Fruit fly (Drosophila melanogaster) whole organism, embryonic: ENCODE data around the gene CG9837.

Experiments used
- Asciz ChIP-seq: fragments of 200-800 bp; sonication (Bioruptor generic); optimal IDR thresholded peaks from 2 replicates; lab custom pipeline; 2017; ENCODE audit warnings: missing biosample characterization, mild to moderate bottlenecking, missing genetic modification characterization, missing genetic modification reagents
- Atf3 ChIP-seq: fragments of 200-800 bp; sonication (Bioruptor generic); optimal IDR thresholded peaks from 3 replicates; lab custom pipeline; 2016; ENCODE audit warnings: missing biosample characterization, missing genetic modification characterization
- Awh ChIP-seq: fragments of 200-800 bp; sonication (Bioruptor generic); IDR thresholded peaks from 2 replicates; pipeline ENCODE4, ENCODE4 v1.3.6; 2022; ENCODE audit warnings: missing biosample characterization, missing genetic modification characterization
- CG10147 ChIP-seq: fragments of 200-800 bp; sonication (Bioruptor generic); optimal IDR thresholded peaks from 2 replicates; lab custom pipeline; 2019; ENCODE audit warnings: missing biosample characterization, mild to moderate bottlenecking, missing genetic modification characterization, moderate library complexity
- CG10209 ChIP-seq: fragments of 200-800 bp; sonication (Bioruptor generic); optimal IDR thresholded peaks from 3 replicates; lab custom pipeline; 2017; ENCODE audit warnings: missing biosample characterization, mild to moderate bottlenecking, missing genetic modification characterization, missing genetic modification reagents
- CG10654 ChIP-seq: fragments of 200-800 bp; sonication (Bioruptor generic); optimal IDR thresholded peaks from 2 replicates; lab custom pipeline; 2016; ENCODE audit warnings: missing biosample characterization, missing genetic modification characterization
- CG12155 ChIP-seq: fragments of 200-800 bp; sonication (Bioruptor generic); optimal IDR thresholded peaks from 3 replicates; lab custom pipeline; 2016; ENCODE audit warnings: missing biosample characterization, missing genetic modification characterization
- CG13287 ChIP-seq: fragments of 200-800 bp; sonication (Bioruptor generic); IDR thresholded peaks from 2 replicates; pipeline ENCODE4 v1.3.6; 2022; ENCODE audit warnings: missing biosample characterization, missing genetic modification characterization; ENCODE audit not compliant: partially characterized antibody
- CG14860 ChIP-seq: fragments of 200-800 bp; sonication (Bioruptor generic); IDR thresholded peaks from 3 replicates; pipeline ENCODE4 v1.3.6; 2022; ENCODE audit warnings: missing biosample characterization, missing genetic modification characterization; ENCODE audit not compliant: partially characterized antibody
- CG18599 ChIP-seq: fragments of 200-800 bp; sonication (Bioruptor generic); optimal IDR thresholded peaks from 3 replicates; lab custom pipeline; 2017; ENCODE audit warnings: missing biosample characterization, missing genetic modification characterization, mild to moderate bottlenecking, moderate library complexity, missing genetic modification reagents
- CG2116 ChIP-seq: fragments of 200-800 bp; sonication (Bioruptor generic); optimal IDR thresholded peaks from 3 replicates; lab custom pipeline; 2018; ENCODE audit warnings: missing biosample characterization, mild to moderate bottlenecking, missing genetic modification characterization
- CG2120 ChIP-seq: fragments of 200-800 bp; sonication (Bioruptor generic); optimal IDR thresholded peaks from 3 replicates; lab custom pipeline; 2016; ENCODE audit warnings: missing biosample characterization, missing genetic modification characterization
- CG32767 ChIP-seq: fragments of 200-800 bp; sonication (Bioruptor generic); IDR thresholded peaks from 2 replicates; pipeline ENCODE4 v1.3.6; 2022; ENCODE audit warnings: missing biosample characterization, missing genetic modification characterization
- CG34224 ChIP-seq: fragments of 200-800 bp; sonication (Bioruptor generic); IDR thresholded peaks from 3 replicates; pipeline ENCODE4 v1.3.6; 2022; ENCODE audit warnings: missing biosample characterization, missing genetic modification characterization; ENCODE audit not compliant: partially characterized antibody
- CG34376 ChIP-seq: fragments of 200-800 bp; sonication (Bioruptor generic); optimal IDR thresholded peaks from 2 replicates; lab custom pipeline; 2018; ENCODE audit warnings: missing biosample characterization, mild to moderate bottlenecking, missing genetic modification characterization
- CG42726 ChIP-seq: fragments of 200-800 bp; sonication (Bioruptor generic); IDR thresholded peaks from 2 replicates; pipeline ENCODE4 v1.3.6; 2022; ENCODE audit warnings: missing biosample characterization, missing genetic modification characterization; ENCODE audit not compliant: partially characterized antibody
- CG7839 ChIP-seq: fragments of 200-800 bp; sonication (Bioruptor generic); optimal IDR thresholded peaks from 3 replicates; lab custom pipeline; 2018; ENCODE audit warnings: missing biosample characterization, mild to moderate bottlenecking, missing genetic modification characterization, moderate library complexity
- CG8478 ChIP-seq: fragments of >200 bp; optimal IDR thresholded peaks from 2 replicates; lab custom pipeline; 2018
- CG9727 ChIP-seq: fragments of 200-800 bp; sonication (Bioruptor generic); optimal IDR thresholded peaks from 3 replicates; lab custom pipeline; 2017; ENCODE audit warnings: missing biosample characterization, mild to moderate bottlenecking, missing genetic modification characterization
- CTCF ChIP-seq: fragments of 200-800 bp; sonication (Bioruptor generic); optimal IDR thresholded peaks from 2 replicates; lab custom pipeline; 2017; ENCODE audit warnings: missing biosample characterization, mild to moderate bottlenecking, missing genetic modification characterization, moderate library complexity
- Dip3 ChIP-seq: fragments of 200-800 bp; sonication (Bioruptor generic); optimal IDR thresholded peaks from 3 replicates; lab custom pipeline; 2016; ENCODE audit warnings: missing biosample characterization, missing genetic modification characterization
- E2f2 ChIP-seq: fragments of 200-800 bp; sonication (Bioruptor generic); IDR thresholded peaks from 2 replicates; pipeline ENCODE4 v1.3.6; 2022; ENCODE audit warnings: missing biosample characterization, missing genetic modification characterization
- HmgD ChIP-seq: fragments of 200-800 bp; sonication (Bioruptor generic); optimal IDR thresholded peaks from 3 replicates; lab custom pipeline; 2016; ENCODE audit warnings: missing biosample characterization, missing genetic modification characterization
- Mad ChIP-seq: fragments of 200-800 bp; sonication (Bioruptor generic); optimal IDR thresholded peaks from 2 replicates; lab custom pipeline; 2016; ENCODE audit warnings: missing biosample characterization, missing genetic modification characterization
- Mes4 ChIP-seq: fragments of 200-800 bp; sonication (Bioruptor generic); optimal IDR thresholded peaks from 2 replicates; lab custom pipeline; 2016; ENCODE audit warnings: missing biosample characterization, missing genetic modification characterization
- NC2β ChIP-seq: fragments of 200-800 bp; sonication (Bioruptor generic); optimal IDR thresholded peaks from 2 replicates; lab custom pipeline; 2016; ENCODE audit warnings: missing biosample characterization, missing genetic modification characterization
- PHDP ChIP-seq: fragments of 200-800 bp; sonication (Bioruptor generic); optimal IDR thresholded peaks from 3 replicates; lab custom pipeline; 2018; ENCODE audit warnings: missing biosample characterization, mild to moderate bottlenecking, missing genetic modification characterization, moderate library complexity
- Stat92E ChIP-seq, 3 experiments: fragments of >200 bp in 2 of 3; fragments of 200-800 bp in 1 of 3; sonication (Bioruptor generic) in 1 of 3; optimal IDR thresholded peaks; 2 replicates each; lab custom pipeline; 2017 to 2019; ENCODE audit warnings: missing biosample characterization in 3 of 3, missing genetic modification characterization in 3 of 3, mild to moderate bottlenecking in 1 of 3, moderate library complexity in 1 of 3
- YL-1 ChIP-seq: fragments of 200-800 bp; sonication (Bioruptor generic); optimal IDR thresholded peaks from 3 replicates; lab custom pipeline; 2017; ENCODE audit warnings: missing biosample characterization, mild to moderate bottlenecking, missing genetic modification characterization
- ash1 ChIP-seq: fragments of 200-800 bp; sonication (Bioruptor generic); optimal IDR thresholded peaks from 2 replicates; lab custom pipeline; 2018; ENCODE audit warnings: missing biosample characterization, mild to moderate bottlenecking, missing genetic modification characterization
- bigmax ChIP-seq: fragments of 200-800 bp; sonication (Bioruptor generic); optimal IDR thresholded peaks from 2 replicates; lab custom pipeline; 2018; ENCODE audit warnings: missing biosample characterization, mild to moderate bottlenecking, missing genetic modification characterization
- bowl ChIP-seq: fragments of 200-800 bp; sonication (Bioruptor generic); IDR thresholded peaks from 2 replicates; pipeline ENCODE4 v1.3.6; 2022; ENCODE audit warnings: missing biosample characterization, missing genetic modification characterization
- bsh ChIP-seq, 2 experiments: fragments of 200-800 bp; sonication (Bioruptor generic); optimal IDR thresholded peaks; 2 replicates each; lab custom pipeline; 2017 to 2018; ENCODE audit warnings: mild to moderate bottlenecking in 2 of 2, missing biosample characterization in 2 of 2, missing genetic modification characterization in 2 of 2, moderate library complexity in 1 of 2
- cad ChIP-seq: fragments of >200 bp; optimal IDR thresholded peaks from 2 replicates; lab custom pipeline; 2017; ENCODE audit warnings: missing biosample characterization, missing genetic modification characterization
- chm ChIP-seq: fragments of 200-800 bp; sonication (Bioruptor generic); IDR thresholded peaks from 2 replicates; pipeline ENCODE4 v1.3.6; 2022; ENCODE audit warnings: missing biosample characterization, missing genetic modification characterization
- chn ChIP-seq: fragments of 200-800 bp; sonication (Bioruptor generic); optimal IDR thresholded peaks from 2 replicates; lab custom pipeline; 2016; ENCODE audit warnings: missing biosample characterization, missing genetic modification characterization
- corto ChIP-seq: fragments of 200-800 bp; sonication (Bioruptor generic); optimal IDR thresholded peaks from 2 replicates; lab custom pipeline; 2016; ENCODE audit warnings: missing biosample characterization, mild to moderate bottlenecking, missing genetic modification characterization, moderate library complexity
- crol ChIP-seq: fragments of 200-800 bp; sonication (Bioruptor generic); IDR thresholded peaks from 2 replicates; pipeline ENCODE4 v1.3.6; 2022; ENCODE audit warnings: missing biosample characterization, missing genetic modification characterization
- cwo ChIP-seq: fragments of 200-800 bp; sonication (Bioruptor generic); optimal IDR thresholded peaks from 3 replicates; lab custom pipeline; 2017; ENCODE audit warnings: missing biosample characterization, missing genetic modification characterization, mild to moderate bottlenecking, moderate library complexity, missing genetic modification reagents
- emc ChIP-seq: fragments of 200-800 bp; sonication (Bioruptor generic); optimal IDR thresholded peaks from 2 replicates; lab custom pipeline; 2016; ENCODE audit warnings: missing biosample characterization, missing genetic modification characterization
- gcm ChIP-seq: fragments of 200-800 bp; sonication (Bioruptor generic); optimal IDR thresholded peaks from 2 replicates; lab custom pipeline; 2019; ENCODE audit warnings: missing biosample characterization, mild to moderate bottlenecking, missing genetic modification characterization, moderate library complexity
- knrl ChIP-seq: fragments of 200-800 bp; sonication (Bioruptor generic); IDR thresholded peaks from 3 replicates; pipeline ENCODE4 v1.3.6; 2022; ENCODE audit warnings: missing biosample characterization, missing genetic modification characterization; ENCODE audit not compliant: partially characterized antibody
- lov ChIP-seq, 2 experiments: fragments of 200-800 bp in 1 of 2; fragments of >200 bp in 1 of 2; sonication (Bioruptor generic) in 1 of 2; IDR thresholded peaks in 1 of 2; optimal IDR thresholded peaks in 1 of 2; 2 replicates in 1 of 2; 3 replicates in 1 of 2; pipeline versions ENCODE4 v1.3.6 to Lab custom; 2017 to 2022; ENCODE audit warnings: missing biosample characterization in 1 of 2, missing genetic modification characterization in 1 of 2
- oc ChIP-seq: fragments of 200-800 bp; sonication (Bioruptor generic); optimal IDR thresholded peaks from 2 replicates; lab custom pipeline; 2018; ENCODE audit warnings: missing biosample characterization, mild to moderate bottlenecking, missing genetic modification characterization, moderate library complexity
- org-1 ChIP-seq: fragments of 200-800 bp; sonication (Bioruptor generic); optimal IDR thresholded peaks from 2 replicates; lab custom pipeline; 2017; ENCODE audit warnings: missing biosample characterization, missing genetic modification characterization
- repo ChIP-seq: fragments of 200-800 bp; sonication (Bioruptor generic); optimal IDR thresholded peaks from 2 replicates; lab custom pipeline; 2016; ENCODE audit warnings: missing biosample characterization, missing genetic modification characterization
- seq ChIP-seq: fragments of 200-800 bp; sonication (Bioruptor generic); IDR thresholded peaks from 2 replicates; pipeline ENCODE4 v1.3.6; 2022; ENCODE audit warnings: missing biosample characterization, missing genetic modification characterization
- sr ChIP-seq: fragments of 200-800 bp; sonication (Bioruptor generic); IDR thresholded peaks from 3 replicates; pipeline ENCODE4 v1.3.6; 2022; ENCODE audit warnings: missing biosample characterization, missing genetic modification characterization
- trh ChIP-seq: fragments of 200-800 bp; sonication (Bioruptor generic); optimal IDR thresholded peaks from 2 replicates; lab custom pipeline; 2016; ENCODE audit warnings: missing biosample characterization, missing genetic modification characterization
- zfh1 ChIP-seq: fragments of 200-800 bp; sonication (Bioruptor generic); IDR thresholded peaks from 3 replicates; pipeline ENCODE4 v1.3.6; 2022; ENCODE audit warnings: missing biosample characterization, missing genetic modification characterization

The CG9837 gene

dm6 chr3R:8814029-8814647 lies 759 bp upstream of the CG9837 start (continued):
- no peak; the same call in 1 of the 2 replicates for TF ChIP-seq CG42726 (GFP tag; lab: Robert Waterston, UW)
- TF ChIP-seq bigmax (GFP tag; lab: Kevin White, UChicago), result peak; percentile 20
- no peak for TF ChIP-seq CG2116 (GFP tag; lab: Kevin White, UChicago)
- TF ChIP-seq Asciz (GFP tag; lab: Kevin White, UChicago), result no peak
- TF ChIP-seq trh (GFP tag; lab: Kevin White, UChicago), result no peak
- no peak for TF ChIP-seq Dip3 (GFP tag; lab: Kevin White, UChicago)
- no peak for TF ChIP-seq CG7839
- no peak for TF ChIP-seq seq (GFP tag; lab: Robert Waterston, UW)
- TF ChIP-seq CG13287 (GFP tag; lab: Robert Waterston, UW), result no peak
- no peak for TF ChIP-seq lov (optimal IDR thresholded peaks at IDR 0.05; lab: Kevin White, UChicago)
- no peak for TF ChIP-seq lov (GFP tag; IDR thresholded peaks at IDR 0.05; lab: Robert Waterston, UW)
- peak; percentile 80 for TF ChIP-seq cwo (GFP tag; lab: Kevin White, UChicago)
- TF ChIP-seq PHDP, result no peak
- no peak for TF ChIP-seq YL-1 (GFP tag; lab: Kevin White, UChicago)
- no peak for TF ChIP-seq Atf3 (GFP tag; lab: Kevin White, UChicago)
- no peak for TF ChIP-seq CG14860
- TF ChIP-seq CTCF (GFP tag; lab: Kevin White, UChicago), result no peak
- no peak for TF ChIP-seq gcm (GFP tag; lab: Kevin White, UChicago)
- TF ChIP-seq zfh1, result 0 out of 3 replicates have a peak, but pooled peaks have one; percentile 23
- no peak for TF ChIP-seq emc (GFP tag; lab: Kevin White, UChicago)
- TF ChIP-seq sr (GFP tag; lab: Robert Waterston, UW), result no peak
- no peak for TF ChIP-seq Mes4
- TF ChIP-seq knrl (GFP tag; lab: Robert Waterston, UW), result no peak
- no peak for TF ChIP-seq repo
- TF ChIP-seq CG10654 (GFP tag; lab: Kevin White, UChicago), result no peak
- TF ChIP-seq corto (GFP tag; lab: Kevin White, UChicago), result no peak
- peak in 1 of 3 experiments; percentile 32 for TF ChIP-seq Stat92E (GFP tag; optimal IDR thresholded peaks at IDR 0.05; lab: Kevin White, UChicago)
- no peak for TF ChIP-seq CG10209
- no peak for TF ChIP-seq oc (tag; lab: Kevin White, UChicago)
- TF ChIP-seq cad (GFP tag; lab: Kevin White, UChicago), result no peak
- peak; percentile 89 for TF ChIP-seq crol (GFP tag; lab: Robert Waterston, UW)
- peak; percentile 32 for TF ChIP-seq CG10147
- no peak for TF ChIP-seq bowl (GFP tag; lab: Robert Waterston, UW)
- TF ChIP-seq Awh, result no peak
- no peak for TF ChIP-seq chn
- no peak for TF ChIP-seq CG9727 (GFP tag; lab: Kevin White, UChicago)
- TF ChIP-seq NC2β (GFP tag; lab: Kevin White, UChicago), result no peak
- no peak for TF ChIP-seq org-1 (GFP tag; lab: Kevin White, UChicago)
- TF ChIP-seq CG34224, result no peak
- no peak for TF ChIP-seq Mad (GFP tag; lab: Kevin White, UChicago)
- 0 out of 2 replicates have a peak, but pooled peaks have one; percentile 46 for TF ChIP-seq chm (GFP tag; lab: Robert Waterston, UW)
- no peak for TF ChIP-seq ash1 (GFP tag; lab: Kevin White, UChicago)
- TF ChIP-seq CG12155 (GFP tag; lab: Kevin White, UChicago), result no peak
- peak; percentile 72 for TF ChIP-seq CG34376 (GFP tag; lab: Kevin White, UChicago)
- no peak for TF ChIP-seq CG2120
- TF ChIP-seq E2f2 (GFP tag; lab: Robert Waterston, UW), result no peak
- TF ChIP-seq CG18599 (GFP tag; lab: Kevin White, UChicago), result peak; percentile 48
- no peak for TF ChIP-seq HmgD (GFP tag; lab: Kevin White, UChicago)
- no peak for TF ChIP-seq CG8478 (lab: Kevin White, UChicago)
- TF ChIP-seq CG32767 (GFP tag; lab: Robert Waterston, UW), result no peak
- TF ChIP-seq bsh (GFP tag; optimal IDR thresholded peaks at IDR 0.05; lab: Kevin White, UChicago), result no peak
